Worm (Caenorhabditis elegans): ENCODE results near the gene bca-2.

The bca-2 gene

ce11 chrIV:17100148-17100547 is at the start of gene bca-2:
Gene bca-2, minus strand, starts transcription at chrIV:17100248.
- no peak for TF ChIP-seq zip-5 (tag; optimal IDR thresholded peaks at IDR 0.05)
- no peak for TF ChIP-seq nhr-11 (tag; optimal IDR thresholded peaks at IDR 0.05)
- TF ChIP-seq F13H6.1 (tag; optimal IDR thresholded peaks at IDR 0.05), result no peak
- TF ChIP-seq odd-2 (tag; optimal IDR thresholded peaks at IDR 0.05), result no peak
- no peak for TF ChIP-seq eyg-1 (tag; optimal IDR thresholded peaks at IDR 0.05)
- no peak for TF ChIP-seq Y22D7AL.16 (tag; optimal IDR thresholded peaks at IDR 0.05)
- TF ChIP-seq ets-4 (tag; optimal IDR thresholded peaks at IDR 0.05), result no peak
- TF ChIP-seq hlh-30 (tag; optimal IDR thresholded peaks at IDR 0.05; ENCODE audit: insufficient read depth), result no peak
- no peak for TF ChIP-seq ceh-14 (tag; optimal IDR thresholded peaks at IDR 0.05)
- TF ChIP-seq K09A11.1 (tag; optimal IDR thresholded peaks at IDR 0.05; ENCODE audit: insufficient read depth), result no peak
- no peak for TF ChIP-seq ttx-3 (tag; optimal IDR thresholded peaks at IDR 0.05)
- no peak for TF ChIP-seq pros-1 (tag; optimal IDR thresholded peaks at IDR 0.05)
- TF ChIP-seq ceh-31 (tag; optimal IDR thresholded peaks at IDR 0.05), result no peak
- TF ChIP-seq T23F11.4 (GFP tag; optimal IDR thresholded peaks at IDR 0.05), result no peak
- TF ChIP-seq unc-55 (GFP tag; optimal IDR thresholded peaks at IDR 0.05), result no peak
- TF ChIP-seq tbx-2 (tag; optimal IDR thresholded peaks at IDR 0.05), result no peak
- no peak for TF ChIP-seq hlh-6 (tag; optimal IDR thresholded peaks at IDR 0.05)
- no peak for TF ChIP-seq fkh-6 (tag; optimal IDR thresholded peaks at IDR 0.05)

ce11 chrIV:17131035-17131595 is 31.1 kb upstream of the bca-2 start, which contains the start of the genes Y116A8C.37 and Y116A8C.38:
Gene Y116A8C.37, minus strand, starts transcription at chrIV:17131135.
Gene Y116A8C.38, plus strand, starts transcription at chrIV:17131545.
- TF ChIP-seq lin-11 (tag; optimal IDR thresholded peaks at IDR 0.05) (no peak), unc-86 (tag; optimal IDR thresholded peaks at IDR 0.05) (no peak), C38D4.7 (GFP tag; optimal IDR thresholded peaks at IDR 0.05) (no peak)

ce11 chrIV:17126512-17126911 is 26.5 kb upstream of the bca-2 start:
- TF ChIP-seq che-1 (tag; optimal IDR thresholded peaks at IDR 0.05) (no peak), tbx-2 (tag; optimal IDR thresholded peaks at IDR 0.05) (no peak), hlh-13 (GFP tag; optimal IDR thresholded peaks at IDR 0.05) (no peak), ceh-18 (tag; optimal IDR thresholded peaks at IDR 0.05) (no peak), ceh-30 (tag; optimal IDR thresholded peaks at IDR 0.05) (no peak), nhr-11 (tag; optimal IDR thresholded peaks at IDR 0.05) (no peak), nhr-232 (tag; optimal IDR thresholded peaks at IDR 0.05) (no peak)

ce11 chrIV:17125967-17126366 is 25.9 kb upstream of the bca-2 start:
- TF ChIP-seq C38D4.7 (GFP tag; optimal IDR thresholded peaks at IDR 0.05) (no peak), mec-3 (tag; optimal IDR thresholded peaks at IDR 0.05; ENCODE audit: borderline replicate concordance) (no peak), pros-1 (tag; optimal IDR thresholded peaks at IDR 0.05) (no peak), ceh-48 (tag; optimal IDR thresholded peaks at IDR 0.05) (no peak), pha-2 (tag; optimal IDR thresholded peaks at IDR 0.05) (no peak)

- TF ChIP-seq unc-42 (tag; optimal IDR thresholded peaks at IDR 0.05) (peak; percentile 2), pax-1 (tag; optimal IDR thresholded peaks at IDR 0.05) (no peak)
These were observed 21.2 kb upstream of the bca-2 start for ce11 chrIV:17121058-17121773.
